Fruit fly (Drosophila melanogaster) whole organism, wandering third instar larva: ENCODE measurements around the gene crb.

ENCODE experiments used
- Abd-B ChIP-seq: fragments of >200 bp; optimal IDR thresholded peaks from 2 replicates; lab custom pipeline; 2017; ENCODE audit warnings: missing biosample characterization, missing genetic modification characterization
- CG32264 ChIP-seq: fragments of 200-800 bp; sonication (Bioruptor generic); optimal IDR thresholded peaks from 2 replicates; lab custom pipeline; 2016; ENCODE audit warnings: missing biosample characterization, missing genetic modification characterization
- CG9705 ChIP-seq: fragments of 200-800 bp; sonication (Bioruptor generic); optimal IDR thresholded peaks from 2 replicates; lab custom pipeline; 2018; ENCODE audit warnings: missing biosample characterization, mild to moderate bottlenecking, missing genetic modification characterization
- CrebA ChIP-seq: fragments of 200-800 bp; sonication (Bioruptor generic); optimal IDR thresholded peaks from 2 replicates; lab custom pipeline; 2016; ENCODE audit warnings: missing biosample characterization, mild to moderate bottlenecking, missing genetic modification characterization, borderline replicate concordance
- Dfd ChIP-seq: fragments of >200 bp; optimal IDR thresholded peaks from 2 replicates; lab custom pipeline; 2017; ENCODE audit warnings: missing biosample characterization, missing genetic modification characterization
- Dif ChIP-seq: fragments of 200-275, 200-300 bp; sonication (Bioruptor generic); optimal IDR thresholded peaks from 2 replicates; lab custom pipeline; 2018; ENCODE audit warnings: missing biosample characterization, missing genetic modification characterization; ENCODE audit not compliant: partially characterized antibody
- GATAd ChIP-seq: sonication (Bioruptor generic); optimal IDR thresholded peaks from 2 replicates; lab custom pipeline; 2016; ENCODE audit warnings: missing biosample characterization, missing genetic modification characterization
- HLH106 ChIP-seq: fragments of 200-800 bp; optimal IDR thresholded peaks from 3 replicates; lab custom pipeline; 2019; ENCODE audit warnings: missing biosample characterization, mild to moderate bottlenecking, missing genetic modification characterization, moderate library complexity
- Hnf4 ChIP-seq: fragments of 200-800 bp; sonication (Bioruptor generic); optimal IDR thresholded peaks from 2 replicates; lab custom pipeline; 2016; ENCODE audit warnings: missing biosample characterization, mild to moderate bottlenecking, missing genetic modification characterization
- Hr78 ChIP-seq: fragments of >200 bp; optimal IDR thresholded peaks from 2 replicates; lab custom pipeline; 2017; ENCODE audit warnings: missing biosample characterization, missing genetic modification characterization
- Hr83 ChIP-seq: fragments of 200-300 bp; sonication (Bioruptor generic); optimal IDR thresholded peaks from 2 replicates; lab custom pipeline; 2016; ENCODE audit warnings: missing biosample characterization, mild to moderate bottlenecking, missing genetic modification characterization, moderate library complexity; ENCODE audit not compliant: poor library complexity, severe bottlenecking
- Jra ChIP-seq: sonication (Bioruptor generic); optimal IDR thresholded peaks from 2 replicates; lab custom pipeline; 2016; ENCODE audit warnings: missing biosample characterization, missing genetic modification characterization
- Mio ChIP-seq: sonication (Bioruptor generic); optimal IDR thresholded peaks from 2 replicates; lab custom pipeline; 2016; ENCODE audit warnings: missing biosample characterization, missing genetic modification characterization
- Myc ChIP-seq: fragments of >200 bp; optimal IDR thresholded peaks from 2 replicates; lab custom pipeline; 2017
- N ChIP-seq: fragments of >200 bp; optimal IDR thresholded peaks from 2 replicates; lab custom pipeline; 2018; ENCODE audit warnings: missing biosample characterization, missing external identifiers, missing genetic modification characterization
- OdsH ChIP-seq: fragments of 200-800 bp; sonication (Bioruptor generic); optimal IDR thresholded peaks from 2 replicates; lab custom pipeline; 2016; ENCODE audit warnings: missing biosample characterization, mild to moderate bottlenecking, missing genetic modification characterization
- Rel ChIP-seq, 2 experiments: fragments of 200-800 bp; sonication (Bioruptor generic) in 1 of 2; optimal IDR thresholded peaks; 2 replicates in 1 of 2; 3 replicates in 1 of 2; lab custom pipeline; 2016 to 2019; ENCODE audit warnings: mild to moderate bottlenecking in 2 of 2, missing biosample characterization in 2 of 2, missing genetic modification characterization in 2 of 2, moderate library complexity in 1 of 2
- Sp1 ChIP-seq: fragments of 200-800 bp; sonication (Bioruptor generic); optimal IDR thresholded peaks from 3 replicates; lab custom pipeline; 2019; ENCODE audit warnings: missing biosample characterization, mild to moderate bottlenecking, missing genetic modification characterization, moderate library complexity
- Vsx2 ChIP-seq: fragments of 200-300, 225-300 bp; sonication (Bioruptor generic); optimal IDR thresholded peaks from 2 replicates; lab custom pipeline; 2018; ENCODE audit warnings: missing biosample characterization, missing genetic modification characterization; ENCODE audit not compliant: partially characterized antibody
- br ChIP-seq: fragments of 200-800 bp; sonication (Bioruptor generic); optimal IDR thresholded peaks from 2 replicates; lab custom pipeline; 2016; ENCODE audit warnings: missing biosample characterization, missing genetic modification characterization
- brk ChIP-seq: fragments of 200-800 bp; sonication (Bioruptor generic); optimal IDR thresholded peaks from 2 replicates; lab custom pipeline; 2016; ENCODE audit warnings: missing biosample characterization, mild to moderate bottlenecking, missing genetic modification characterization
- dl ChIP-seq, 2 experiments: fragments of 175-275, 200-275 bp in 1 of 2; fragments of 200-275 bp in 1 of 2; sonication (Bioruptor generic); optimal IDR thresholded peaks; lab custom pipeline; 2018; ENCODE audit warnings: mild to moderate bottlenecking in 2 of 2, missing biosample characterization in 2 of 2, missing genetic modification characterization in 2 of 2, moderate library complexity in 2 of 2; ENCODE audit not compliant: partially characterized antibody in 2 of 2, insufficient read depth in 1 of 2
- dmrt93B ChIP-seq: fragments of 200-800 bp; sonication (Bioruptor generic); optimal IDR thresholded peaks from 2 replicates; lab custom pipeline; 2018; ENCODE audit warnings: missing biosample characterization, mild to moderate bottlenecking, missing genetic modification characterization
- dsf ChIP-seq: sonication (Bioruptor generic); optimal IDR thresholded peaks from 2 replicates; lab custom pipeline; 2016; ENCODE audit warnings: missing biosample characterization, missing genetic modification characterization, borderline replicate concordance
- ey ChIP-seq: fragments of 200-800 bp; sonication (Bioruptor generic); optimal IDR thresholded peaks from 2 replicates; lab custom pipeline; 2016; ENCODE audit warnings: missing biosample characterization, missing genetic modification characterization
- foxo ChIP-seq, 2 experiments: fragments of 200-800 bp; sonication (Bioruptor generic); optimal IDR thresholded peaks; 2 replicates in 1 of 2; 3 replicates in 1 of 2; lab custom pipeline; 2016 to 2017; ENCODE audit warnings: missing biosample characterization in 2 of 2, missing genetic modification characterization in 2 of 2
- fru ChIP-seq: fragments of 200-800 bp; sonication (Bioruptor generic); optimal IDR thresholded peaks from 3 replicates; lab custom pipeline; 2016; ENCODE audit warnings: missing biosample characterization, mild to moderate bottlenecking, missing genetic modification characterization
- h ChIP-seq: fragments of 200-800 bp; sonication (Bioruptor generic); optimal IDR thresholded peaks from 3 replicates; lab custom pipeline; 2016; ENCODE audit warnings: missing biosample characterization, mild to moderate bottlenecking, missing genetic modification characterization
- jim ChIP-seq: fragments of 175-275, 200-325 bp; sonication (Bioruptor generic); optimal IDR thresholded peaks from 2 replicates; lab custom pipeline; 2016; ENCODE audit warnings: missing biosample characterization, mild to moderate bottlenecking, missing genetic modification characterization
- lola ChIP-seq: fragments of >200 bp; optimal IDR thresholded peaks from 2 replicates; lab custom pipeline; 2017; ENCODE audit warnings: missing biosample characterization, missing genetic modification characterization
- pan ChIP-seq: fragments of >200 bp; optimal IDR thresholded peaks from 2 replicates; lab custom pipeline; 2017
- psq ChIP-seq: fragments of 200-800 bp; sonication (Bioruptor generic); optimal IDR thresholded peaks from 3 replicates; lab custom pipeline; 2017; ENCODE audit warnings: missing biosample characterization, mild to moderate bottlenecking, missing genetic modification characterization, moderate library complexity
- rgr ChIP-seq: fragments of 200-800 bp; sonication (Bioruptor generic); optimal IDR thresholded peaks from 3 replicates; lab custom pipeline; 2016; ENCODE audit warnings: missing biosample characterization, mild to moderate bottlenecking, missing genetic modification characterization
- sage ChIP-seq: fragments of 200-800 bp; sonication (Bioruptor generic); optimal IDR thresholded peaks from 2 replicates; lab custom pipeline; 2016; ENCODE audit warnings: missing biosample characterization, mild to moderate bottlenecking, missing genetic modification characterization
- sv ChIP-seq: fragments of 200-800 bp; sonication (Bioruptor generic); optimal IDR thresholded peaks from 3 replicates; lab custom pipeline; 2016; ENCODE audit warnings: missing biosample characterization, missing genetic modification characterization
- tai ChIP-seq: sonication (Bioruptor generic); optimal IDR thresholded peaks from 2 replicates; lab custom pipeline; 2016; ENCODE audit warnings: missing biosample characterization, missing genetic modification characterization
- usp ChIP-seq: fragments of >200 bp; optimal IDR thresholded peaks from 2 replicates; lab custom pipeline; 2017; ENCODE audit warnings: missing biosample characterization, missing genetic modification characterization
- woc ChIP-seq: sonication (Bioruptor generic); optimal IDR thresholded peaks from 2 replicates; lab custom pipeline; 2016; ENCODE audit warnings: missing biosample characterization, mild to moderate bottlenecking, missing genetic modification characterization

The crb gene

dm6 chr3R:24296913-24297312 lies 2.0 kb downstream of the crb start:
- TF ChIP-seq Rel (GFP tag; optimal IDR thresholded peaks at IDR 0.05; lab: Kevin White, UChicago) (no peak), Rel (tag; optimal IDR thresholded peaks at IDR 0.05; lab: Kevin White, UChicago) (peak; percentile 70), Jra (no peak), GATAd (GFP tag; lab: Kevin White, UChicago) (no peak), CrebA (GFP tag; lab: Kevin White, UChicago) (no peak)

- no peak for TF ChIP-seq dsf (GFP tag; lab: Kevin White, UChicago)
- no peak for TF ChIP-seq Abd-B (GFP tag; lab: Kevin White, UChicago)
- no peak for TF ChIP-seq Hnf4 (GFP tag; lab: Kevin White, UChicago)
- TF ChIP-seq jim (GFP tag; lab: Kevin White, UChicago): no peak
- no peak for TF ChIP-seq ey (GFP tag; lab: Kevin White, UChicago)
- no peak for TF ChIP-seq Rel (GFP tag; optimal IDR thresholded peaks at IDR 0.05; lab: Kevin White, UChicago)
- no peak for TF ChIP-seq Rel (tag; optimal IDR thresholded peaks at IDR 0.05; lab: Kevin White, UChicago)
- no peak for TF ChIP-seq N (GFP tag; lab: Kevin White, UChicago)
- no peak for TF ChIP-seq pan
- no peak for TF ChIP-seq h (GFP tag; lab: Kevin White, UChicago)
- TF ChIP-seq woc (GFP tag; lab: Kevin White, UChicago): no peak
- no peak for TF ChIP-seq CG9705
- TF ChIP-seq CG32264: no peak
- no peak for TF ChIP-seq Jra
- no peak for TF ChIP-seq Dfd (GFP tag; lab: Kevin White, UChicago)
- no peak for TF ChIP-seq Mio
- no peak for TF ChIP-seq dmrt93B
Measured at dm6 chr3R:24297444-24298146, 2.7 kb downstream of the crb start.

- TF ChIP-seq Sp1 (GFP tag; lab: Kevin White, UChicago) (peak; percentile 24), Jra (peak; percentile 76), sage (GFP tag; lab: Kevin White, UChicago) (no peak), Abd-B (GFP tag; lab: Kevin White, UChicago) (no peak), Hnf4 (GFP tag; lab: Kevin White, UChicago) (peak; percentile 68), br (GFP tag; lab: Kevin White, UChicago) (peak; percentile 47), dl (GFP tag; optimal IDR thresholded peaks at IDR 0.05; lab: Kevin White, UChicago; ENCODE audit: insufficient read depth in 1 of 2, partially characterized antibody in 2 of 2) (no peak), OdsH (peak; percentile 35), tai (peak; percentile 80), N (GFP tag; lab: Kevin White, UChicago) (no peak), CG32264 (peak; percentile 9), Mio (no peak), dsf (GFP tag; lab: Kevin White, UChicago) (peak; percentile 56), lola (no peak), ey (GFP tag; lab: Kevin White, UChicago) (peak; percentile 25), brk (GFP tag; lab: Kevin White, UChicago) (peak; percentile 30), h (GFP tag; lab: Kevin White, UChicago) (peak; percentile 64), Dif (GFP tag; lab: Kevin White, UChicago) (no peak), dmrt93B (peak; percentile 36), Hr78 (GFP tag; lab: Kevin White, UChicago) (no peak), jim (GFP tag; lab: Kevin White, UChicago) (peak; percentile 56), Myc (lab: Kevin White, UChicago) (no peak), woc (GFP tag; lab: Kevin White, UChicago) (no peak), fru (GFP tag; lab: Kevin White, UChicago) (peak; percentile 44), sv (GFP tag; lab: Kevin White, UChicago) (no peak), CG9705 (no peak), GATAd (GFP tag; lab: Kevin White, UChicago) (peak; percentile 14), rgr (GFP tag; lab: Kevin White, UChicago) (peak; percentile 66), CrebA (GFP tag; lab: Kevin White, UChicago) (no peak), HLH106 (peak; percentile 39), psq (GFP tag; lab: Kevin White, UChicago) (peak; percentile 22), Dfd (GFP tag; lab: Kevin White, UChicago) (no peak), foxo (GFP tag; optimal IDR thresholded peaks at IDR 0.05; lab: Kevin White, UChicago) (peak in 1 of 2 experiments; percentile 61), pan (no peak), Vsx2 (GFP tag; lab: Kevin White, UChicago) (no peak), usp (no peak), Hr83 (GFP tag; lab: Kevin White, UChicago) (peak; percentile 99), Rel (GFP tag; optimal IDR thresholded peaks at IDR 0.05; lab: Kevin White, UChicago) (no peak), Rel (tag; optimal IDR thresholded peaks at IDR 0.05; lab: Kevin White, UChicago) (no peak)
Measured at dm6 chr3R:24298534-24298936, 3.7 kb downstream of the crb start.
